Fruit fly (Drosophila melanogaster): ENCODE results near the gene CG11983.
A peak's percentile ranks its signal among the peaks of the same experiment; 100 is the strongest.

CG11983 gene

dm6 chr3R:8979850-8980775 lies 28.0 kb upstream of the CG11983 start (continued):
- TF ChIP-seq CG9437 (GFP tag; optimal IDR thresholded peaks at IDR 0.05) (no peak), CG1832 (GFP tag; optimal IDR thresholded peaks at IDR 0.05) (no peak), CG11085 (GFP tag; IDR thresholded peaks at IDR 0.05) (no peak), CG5180 (GFP tag; optimal IDR thresholded peaks at IDR 0.05) (peak; percentile 56), CG1602 (GFP tag; optimal IDR thresholded peaks at IDR 0.05) (no peak), Hr51 (GFP tag; optimal IDR thresholded peaks at IDR 0.05) (peak in 1 of 2 experiments; percentile 10), D (optimal IDR thresholded peaks at IDR 0.05) (no peak), D (GFP tag; optimal IDR thresholded peaks at IDR 0.05) (no peak), HmgD (GFP tag; optimal IDR thresholded peaks at IDR 0.05) (peak; percentile 11), CG2678 (tag; optimal IDR thresholded peaks at IDR 0.05) (peak; percentile 8), wek (GFP tag; optimal IDR thresholded peaks at IDR 0.05) (no peak), dimm (GFP tag; IDR thresholded peaks at IDR 0.05) (no peak), sqz (GFP tag; optimal IDR thresholded peaks at IDR 0.05) (no peak), Spps (tag; optimal IDR thresholded peaks at IDR 0.05) (no peak), CG1233 (GFP tag; optimal IDR thresholded peaks at IDR 0.05) (peak; percentile 6), cad (GFP tag; optimal IDR thresholded peaks at IDR 0.05) (no peak), CG17568 (GFP tag; optimal IDR thresholded peaks at IDR 0.05) (peak; percentile 2), CG3163 (GFP tag; optimal IDR thresholded peaks at IDR 0.05) (peak; percentile 95), D19A (tag; optimal IDR thresholded peaks at IDR 0.05) (peak; percentile 25), CG2875 (GFP tag; optimal IDR thresholded peaks at IDR 0.05) (peak; percentile 48), E2f2 (GFP tag; IDR thresholded peaks at IDR 0.05) (peak; percentile 98), ems (GFP tag; optimal IDR thresholded peaks at IDR 0.05) (peak; percentile 2), Gug (GFP tag; IDR thresholded peaks at IDR 0.05) (no peak), ATbp (GFP tag; optimal IDR thresholded peaks at IDR 0.05) (no peak), cwo (GFP tag; optimal IDR thresholded peaks at IDR 0.05) (no peak), CG2120 (GFP tag; optimal IDR thresholded peaks at IDR 0.05) (peak; percentile 2), CG15011 (GFP tag; optimal IDR thresholded peaks at IDR 0.05) (no peak), CG8388 (GFP tag; optimal IDR thresholded peaks at IDR 0.05) (no peak), btn (GFP tag; optimal IDR thresholded peaks at IDR 0.05) (no peak), CG15601 (tag; optimal IDR thresholded peaks at IDR 0.05) (no peak), chinmo (GFP tag; IDR thresholded peaks at IDR 0.05; ENCODE audit: partially characterized antibody) (peak; percentile 31; the same call in 1 of the 4 replicates), mam (GFP tag; optimal IDR thresholded peaks at IDR 0.05) (no peak), CG6854 (GFP tag; optimal IDR thresholded peaks at IDR 0.05) (peak; percentile 56), CG6813 (GFP tag; optimal IDR thresholded peaks at IDR 0.05) (no peak), Vsx1 (GFP tag; optimal IDR thresholded peaks at IDR 0.05) (peak; percentile 53), CG17361 (GFP tag; IDR thresholded peaks at IDR 0.05) (peak; percentile 35; the same call in 1 of the 3 replicates), Tbp (GFP tag; optimal IDR thresholded peaks at IDR 0.05) (no peak), NK7.1 (GFP tag; optimal IDR thresholded peaks at IDR 0.05) (peak; percentile 10), CG7839 (tag; optimal IDR thresholded peaks at IDR 0.05) (peak; percentile 25), Fer3 (tag; optimal IDR thresholded peaks at IDR 0.05) (no peak), Asciz (GFP tag; optimal IDR thresholded peaks at IDR 0.05) (peak; percentile 8), Side (GFP tag; optimal IDR thresholded peaks at IDR 0.05) (no peak), CG2129 (GFP tag; IDR thresholded peaks at IDR 0.05; ENCODE audit: partially characterized antibody) (no peak), CG13894 (tag; optimal IDR thresholded peaks at IDR 0.05) (peak; percentile 22), seq (GFP tag; IDR thresholded peaks at IDR 0.05) (peak; percentile 54), ase (GFP tag; IDR thresholded peaks at IDR 0.05) (no peak)

Measured in whole organism, embryonic.